Worm (Caenorhabditis elegans): ENCODE measurements around the gene F08G12.5.

- no peak for TF ChIP-seq efl-1 (optimal IDR thresholded peaks at IDR 0.05)
- no peak for TF ChIP-seq efl-1 (GFP tag; optimal IDR thresholded peaks at IDR 0.05 in 1 of 2)
- TF ChIP-seq lin-39 (tag; optimal IDR thresholded peaks at IDR 0.05) = no peak
- no peak for TF ChIP-seq unc-130 (tag; optimal IDR thresholded peaks at IDR 0.05)
- TF ChIP-seq nhr-77 (tag; optimal IDR thresholded peaks at IDR 0.05) = no peak
- no peak for TF ChIP-seq hlh-17 (GFP tag; optimal IDR thresholded peaks at IDR 0.05; ENCODE audit: borderline replicate concordance)
- no peak for TF ChIP-seq mep-1 (tag; optimal IDR thresholded peaks at IDR 0.05)
- TF ChIP-seq ceh-90 (tag; optimal IDR thresholded peaks at IDR 0.05) = no peak
- no peak for TF ChIP-seq ama-1 (optimal IDR thresholded peaks at IDR 0.05)
Observed at ce11 chrX:11323225-11323624, 13.1 kb upstream of the F08G12.5 start.
